Fruit fly (Drosophila melanogaster): ENCODE results near the gene CG14879.

- TF ChIP-seq Gug (GFP tag; IDR thresholded peaks at IDR 0.05), result no peak
- TF ChIP-seq Sox102F (GFP tag; optimal IDR thresholded peaks at IDR 0.05), result no peak
- TF ChIP-seq Eip78C (GFP tag), result no peak
- no peak for TF ChIP-seq vri (GFP tag; optimal IDR thresholded peaks at IDR 0.05)
- TF ChIP-seq achi (GFP tag; optimal IDR thresholded peaks at IDR 0.05), result no peak
- TF ChIP-seq Eip75B (GFP tag; optimal IDR thresholded peaks at IDR 0.05), result no peak
- no peak for TF ChIP-seq lz (GFP tag; optimal IDR thresholded peaks at IDR 0.05)
- TF ChIP-seq CG31627 (GFP tag; optimal IDR thresholded peaks at IDR 0.05), result no peak
These were observed 1.4 kb upstream of the CG14879 start for dm6 chr3R:16350400-16350799.
